Fruit fly (Drosophila melanogaster): Measurements from ENCODE around the gene alpha-Est9.

The alpha-Est9 gene

DNA sequence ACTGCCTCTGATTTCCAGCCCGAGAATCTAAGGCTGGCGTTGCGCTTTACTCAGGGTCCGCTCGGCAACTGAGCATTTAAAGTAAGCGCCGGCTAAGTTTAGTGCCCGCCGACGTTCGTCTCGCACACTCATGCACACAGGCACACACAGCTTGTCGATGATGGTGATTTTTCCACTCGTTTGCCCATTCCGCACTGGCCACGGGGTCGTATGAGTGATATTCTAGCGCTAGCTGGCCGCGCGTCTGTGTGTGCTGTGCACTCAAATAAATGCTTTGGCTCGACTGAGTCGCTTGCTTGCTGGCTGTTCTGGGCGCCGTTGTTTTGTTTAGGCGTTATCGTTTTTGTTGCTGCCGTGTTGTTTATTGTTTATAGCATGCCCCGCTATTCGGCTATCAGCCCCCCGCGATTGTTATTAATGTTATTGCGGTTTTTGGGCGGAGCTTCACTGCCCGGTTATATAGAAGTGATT is 10.7 kb upstream of the alpha-Est9 start, which contains the start of gene alpha-Est8:
Gene alpha-Est8 (minus strand): TSS at position 72 of the 471 bp plus-strand sequence.
- TF ChIP-seq CG8478 (optimal IDR thresholded peaks at IDR 0.05) (no peak), CTCF (optimal IDR thresholded peaks at IDR 0.05) (no peak)

DNA sequence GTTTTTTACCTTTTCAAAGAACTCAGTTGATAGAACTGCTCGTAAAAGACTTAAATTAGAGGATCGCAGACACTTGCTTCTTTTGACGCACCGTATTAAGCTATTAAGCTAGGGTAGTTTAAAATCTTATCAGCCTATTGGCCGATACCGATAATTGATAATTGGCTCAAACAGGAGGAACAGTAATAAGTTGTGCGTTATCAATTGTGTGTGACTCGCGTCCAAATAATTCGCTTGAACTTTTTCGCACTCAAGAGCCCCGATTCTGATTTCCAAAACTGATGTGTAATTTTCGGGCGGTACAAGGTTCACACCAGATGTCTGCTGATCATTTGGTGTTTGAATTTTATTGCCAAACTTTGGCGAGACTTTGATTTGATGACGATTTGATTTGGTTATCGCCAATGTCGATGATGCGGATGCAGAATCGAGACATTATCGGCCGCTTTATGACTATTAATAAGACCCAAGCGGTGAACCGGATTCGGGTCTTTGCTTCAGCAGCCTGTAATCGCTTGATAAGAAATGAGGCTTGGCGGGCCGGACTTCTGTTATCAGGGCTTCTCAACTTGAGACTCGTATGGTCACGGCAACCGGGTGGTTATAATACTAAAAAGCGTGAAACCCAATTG is 9.4 kb upstream of the alpha-Est9 start:
- TF ChIP-seq CG8478 (optimal IDR thresholded peaks at IDR 0.05) (no peak), CTCF (optimal IDR thresholded peaks at IDR 0.05) (no peak)

DNA sequence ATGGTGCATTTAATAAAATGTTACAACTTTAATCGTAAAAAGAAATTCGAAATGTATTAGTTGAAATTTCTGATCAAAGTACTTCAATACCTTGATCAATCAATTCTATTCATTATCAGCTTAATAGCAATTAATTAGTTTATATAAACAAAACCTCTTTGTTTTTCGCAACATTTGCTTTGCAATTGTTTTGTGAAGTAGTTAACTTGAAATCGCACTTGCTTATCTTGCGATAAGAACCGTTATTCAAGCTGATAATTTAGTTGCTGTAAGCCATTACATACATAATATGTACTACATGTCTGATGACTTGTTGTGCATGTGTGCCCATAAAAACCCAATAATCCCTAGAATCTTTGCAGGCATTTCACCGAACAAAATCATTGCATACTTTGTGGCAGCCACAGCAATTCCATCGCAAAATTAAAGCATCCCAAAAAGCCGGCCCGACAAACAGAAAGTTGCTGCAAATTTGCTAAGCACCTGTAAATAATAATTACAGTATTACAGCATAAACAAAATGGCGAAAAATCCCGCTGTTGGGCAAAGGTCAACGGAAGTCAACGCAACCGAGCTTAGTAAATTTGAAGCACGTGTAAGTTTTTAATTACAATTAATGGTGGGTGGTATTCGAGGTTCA is 3.4 kb upstream of the alpha-Est9 start:
- no peak for TF ChIP-seq CG8478 (optimal IDR thresholded peaks at IDR 0.05)
- no peak for TF ChIP-seq CTCF (optimal IDR thresholded peaks at IDR 0.05)

DNA sequence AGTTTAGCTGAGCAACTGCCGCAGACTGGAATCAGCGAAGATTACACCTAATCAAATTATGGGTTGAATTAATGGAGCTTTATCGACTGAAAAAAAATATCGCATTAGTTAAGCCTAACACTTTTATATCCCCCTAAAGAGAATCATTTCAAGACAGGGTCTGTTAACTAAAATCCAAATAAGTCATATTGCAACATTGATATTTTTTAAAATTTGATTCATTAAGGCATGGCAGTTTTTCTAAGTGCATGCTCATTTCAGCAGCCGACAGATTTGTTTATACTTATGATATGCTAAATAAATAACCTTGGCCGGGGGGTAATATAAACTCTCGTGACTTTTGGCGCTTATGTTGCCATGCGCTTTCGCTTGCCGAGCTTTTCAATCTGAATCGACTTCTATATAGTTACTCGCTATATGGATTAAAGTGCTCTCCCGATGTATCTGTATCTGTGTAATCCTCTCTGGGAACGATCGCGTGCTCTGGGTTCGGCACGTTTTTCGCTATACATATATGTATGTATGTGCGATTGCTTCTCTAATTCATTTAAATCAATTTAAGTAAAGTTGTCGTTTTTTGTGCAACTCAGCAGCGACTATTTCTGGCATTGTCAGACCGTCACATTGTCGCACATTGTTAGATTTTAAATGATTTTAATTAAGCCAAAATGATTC is 1.6 kb upstream of the alpha-Est9 start:
- TF ChIP-seq CTCF (optimal IDR thresholded peaks at IDR 0.05) (no peak), CG8478 (optimal IDR thresholded peaks at IDR 0.05) (no peak)

DNA sequence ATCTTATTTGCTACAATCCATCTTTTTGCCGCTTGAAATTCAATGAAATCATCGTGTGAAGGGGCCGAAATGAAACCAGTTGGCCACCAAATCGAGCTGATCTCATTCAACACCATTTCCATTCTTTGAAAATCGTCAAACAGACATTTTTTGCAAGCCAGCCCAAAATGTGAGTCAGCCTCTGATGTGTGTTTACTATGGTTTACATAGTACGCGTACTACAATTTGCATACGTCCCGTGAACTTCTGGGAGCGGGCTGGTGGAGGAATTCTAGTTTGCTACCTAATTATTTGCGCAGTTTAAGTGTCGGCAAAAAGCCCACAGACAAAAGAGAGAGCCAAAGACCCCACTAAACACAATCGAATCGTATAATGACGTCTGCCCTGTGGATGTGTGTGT is 1.7 kb downstream of the alpha-Est9 start:
- no peak for TF ChIP-seq CTCF (optimal IDR thresholded peaks at IDR 0.05)
- no peak for TF ChIP-seq CG8478 (optimal IDR thresholded peaks at IDR 0.05)

DNA sequence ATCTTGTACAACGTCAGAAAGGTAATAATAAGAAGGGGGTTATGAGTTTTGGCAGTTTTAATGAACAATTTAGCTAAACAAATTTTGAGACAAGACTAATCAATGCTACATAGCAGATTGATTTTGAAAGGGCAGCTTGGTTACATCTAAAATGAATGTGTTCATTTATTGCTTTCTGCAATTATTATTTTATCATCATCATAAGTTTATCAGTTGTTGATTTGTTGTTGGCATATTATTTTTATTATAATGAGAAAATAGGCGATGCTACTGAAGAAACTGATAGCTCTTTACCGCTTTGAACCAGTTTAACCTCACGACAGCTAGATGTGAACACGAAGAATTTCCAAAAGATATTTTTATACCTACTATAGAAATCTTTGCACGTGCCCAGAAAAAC is 2.6 kb downstream of the alpha-Est9 start, which contains the start of gene Mics1:
Gene Mics1 (minus strand): TSS at position 101 of the 400 bp plus-strand sequence.
- no peak for TF ChIP-seq CG8478 (optimal IDR thresholded peaks at IDR 0.05)
- TF ChIP-seq CTCF (optimal IDR thresholded peaks at IDR 0.05), result no peak

DNA sequence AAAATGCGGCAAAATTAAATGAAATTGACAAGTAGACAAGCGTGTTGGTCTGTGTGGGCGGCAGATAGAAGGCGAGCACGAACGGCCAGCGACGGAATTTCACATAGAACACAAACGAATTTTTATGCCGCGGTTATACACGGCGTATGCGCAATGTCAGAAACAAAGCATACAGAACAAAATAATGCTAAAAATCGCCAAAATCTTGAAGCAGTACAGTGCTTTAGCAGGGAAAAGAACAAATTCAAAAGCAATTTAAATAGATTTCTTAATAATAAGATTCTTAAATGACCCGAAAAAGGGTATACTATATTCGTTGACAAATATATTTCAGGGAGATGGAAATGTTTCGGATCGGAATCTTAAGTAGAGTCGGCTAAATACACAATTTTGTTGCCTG is 4.4 kb downstream of the alpha-Est9 start:
- no peak for TF ChIP-seq CTCF (optimal IDR thresholded peaks at IDR 0.05)
- no peak for TF ChIP-seq CG8478 (optimal IDR thresholded peaks at IDR 0.05)

DNA sequence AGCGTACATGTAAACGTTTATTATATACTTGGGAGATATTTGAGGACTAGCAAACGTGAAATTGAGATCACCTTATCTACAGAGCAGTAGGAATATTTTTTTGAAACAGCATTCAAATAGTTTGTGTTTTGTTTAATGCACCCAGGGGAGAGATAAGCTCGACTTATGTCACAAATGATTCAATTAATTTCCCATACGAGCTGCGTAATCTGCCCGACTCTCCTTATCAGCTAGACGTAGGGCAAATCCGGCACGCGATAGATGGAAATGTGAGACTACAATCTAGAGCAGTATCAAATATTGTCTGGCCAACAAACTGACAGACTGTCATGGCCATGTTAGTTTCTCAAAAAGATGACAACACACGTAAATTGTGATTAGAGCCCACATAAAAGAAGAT is 5.4 kb downstream of the alpha-Est9 start:
- TF ChIP-seq CTCF (optimal IDR thresholded peaks at IDR 0.05) (no peak), CG8478 (optimal IDR thresholded peaks at IDR 0.05) (no peak)

DNA sequence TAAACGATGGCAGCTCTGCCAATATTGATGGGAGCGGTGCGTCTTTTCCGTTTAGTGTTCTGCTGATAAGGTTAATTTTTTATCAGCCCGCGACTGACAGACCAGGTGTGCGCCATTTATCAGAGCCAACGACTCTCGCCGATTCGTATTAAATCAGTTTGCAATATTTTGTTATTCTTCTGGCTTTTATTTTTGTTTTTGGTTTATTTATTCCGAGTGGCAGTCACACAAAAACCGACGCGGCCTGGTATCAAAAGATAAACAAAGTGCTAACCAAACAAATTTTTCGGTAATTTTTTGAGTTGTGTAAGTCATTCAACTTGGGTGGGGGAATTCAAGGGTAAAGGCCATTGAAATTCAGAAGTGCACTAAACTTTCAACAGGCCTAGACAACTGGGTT is 7.4 kb downstream of the alpha-Est9 start:
- TF ChIP-seq CG8478 (optimal IDR thresholded peaks at IDR 0.05) (no peak), CTCF (optimal IDR thresholded peaks at IDR 0.05) (no peak)

DNA sequence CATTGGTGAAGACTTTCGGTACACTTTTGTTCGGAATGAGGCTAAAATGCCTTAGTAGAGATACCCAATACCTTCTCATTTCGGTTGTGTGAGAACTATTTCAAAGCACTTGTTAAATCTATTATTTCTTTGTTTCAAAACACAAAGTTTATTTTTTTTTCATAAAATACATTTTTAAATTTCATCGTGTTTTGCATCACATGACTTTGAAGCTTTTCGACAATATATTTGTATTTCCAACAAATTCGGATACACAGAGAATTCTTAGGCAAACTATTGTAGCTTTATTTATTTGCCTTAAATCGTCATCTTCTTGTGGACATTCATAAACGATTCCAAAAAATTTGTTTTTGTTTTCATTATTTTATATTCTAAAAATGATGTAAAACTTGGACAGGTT is 11.2 kb downstream of the alpha-Est9 start, which contains the start of gene alpha-Est10:
Gene alpha-Est10 (minus strand): TSS at position 101 of the 400 bp plus-strand sequence.
- TF ChIP-seq CTCF (optimal IDR thresholded peaks at IDR 0.05) (no peak), CG8478 (optimal IDR thresholded peaks at IDR 0.05) (no peak)

DNA sequence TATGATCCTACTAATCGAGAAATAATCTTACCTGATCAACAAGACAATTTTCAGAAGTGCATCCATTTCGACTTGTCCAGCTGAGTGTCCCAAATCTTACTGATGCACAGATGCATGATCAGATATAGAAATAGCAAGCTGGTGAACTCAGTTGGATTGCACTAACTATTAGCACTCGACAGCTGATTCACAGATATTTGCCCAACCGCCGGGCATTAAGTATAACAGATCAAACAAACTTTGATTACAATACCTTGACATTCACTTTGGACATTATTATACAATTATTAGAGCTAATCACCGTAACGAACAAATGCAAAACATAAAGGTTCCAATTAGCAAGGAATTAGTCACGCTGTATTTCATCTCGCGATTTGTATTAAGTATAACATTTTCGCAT is 11.7 kb downstream of the alpha-Est9 start, which contains the start of gene CG42656:
Gene CG42656 (minus strand): TSS at position 101 of the 400 bp plus-strand sequence.
- TF ChIP-seq CTCF (optimal IDR thresholded peaks at IDR 0.05), result no peak
- TF ChIP-seq CG8478 (optimal IDR thresholded peaks at IDR 0.05), result no peak

DNA sequence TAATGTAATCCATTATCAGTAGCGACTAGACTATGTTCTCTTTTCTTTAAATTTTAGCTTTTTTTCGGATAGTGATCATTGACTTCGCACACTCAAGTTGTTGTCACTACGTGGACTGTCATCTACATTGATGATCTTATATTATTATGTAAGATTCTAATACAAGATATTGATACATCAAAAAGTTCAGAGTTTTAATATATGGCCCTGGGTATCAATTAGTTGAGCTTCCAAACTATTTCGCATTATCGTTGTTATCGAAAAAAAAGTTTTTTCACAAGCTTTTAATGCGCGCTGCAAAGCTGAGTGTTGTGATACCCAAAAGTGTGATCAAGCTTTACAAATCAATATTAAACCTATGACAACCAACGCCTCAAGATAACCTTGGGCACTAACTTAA is 12.8 kb downstream of the alpha-Est9 start:
- TF ChIP-seq CTCF (optimal IDR thresholded peaks at IDR 0.05) (no peak), CG8478 (optimal IDR thresholded peaks at IDR 0.05) (no peak)

DNA sequence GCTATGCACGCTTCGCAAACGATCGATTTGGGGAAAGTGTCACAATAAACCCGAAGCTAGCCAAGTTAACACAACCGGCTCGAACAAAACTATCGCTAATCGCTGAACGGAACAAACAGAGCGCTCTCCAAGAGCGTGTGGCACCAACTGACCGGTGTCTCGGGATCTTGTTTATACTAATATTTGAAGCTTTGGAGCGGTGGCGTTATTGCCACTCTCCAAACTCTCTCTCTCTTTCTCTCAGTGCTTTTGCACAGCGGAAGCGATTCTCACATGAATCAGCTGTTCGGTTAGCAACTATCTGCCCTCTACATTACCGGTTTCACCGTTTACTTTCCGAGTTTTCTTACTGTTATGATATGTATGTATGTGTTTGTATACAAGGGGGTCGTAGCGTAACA is 13.4 kb downstream of the alpha-Est9 start:
- no peak for TF ChIP-seq CG8478 (optimal IDR thresholded peaks at IDR 0.05)
- TF ChIP-seq CTCF (optimal IDR thresholded peaks at IDR 0.05), result no peak

DNA sequence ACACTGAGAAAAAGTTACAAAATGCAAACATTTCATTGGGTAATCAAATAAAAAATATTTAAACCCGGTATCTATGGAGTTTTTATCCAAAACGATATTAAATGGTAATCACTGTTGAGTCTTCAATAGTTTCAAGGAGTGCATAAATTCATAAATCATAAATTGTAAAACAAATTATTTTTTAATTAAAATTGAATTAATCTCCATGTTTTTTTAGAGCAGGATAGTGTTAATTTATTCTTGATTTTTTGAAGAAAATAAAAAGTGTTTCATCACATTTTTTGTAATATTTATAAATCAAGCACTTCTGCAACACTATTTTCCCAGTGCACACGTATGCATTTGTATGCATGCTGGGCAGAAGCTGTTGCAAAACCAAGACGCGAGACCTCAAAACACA is 14.0 kb downstream of the alpha-Est9 start:
- TF ChIP-seq CG8478 (optimal IDR thresholded peaks at IDR 0.05) (no peak), CTCF (optimal IDR thresholded peaks at IDR 0.05) (no peak)

DNA sequence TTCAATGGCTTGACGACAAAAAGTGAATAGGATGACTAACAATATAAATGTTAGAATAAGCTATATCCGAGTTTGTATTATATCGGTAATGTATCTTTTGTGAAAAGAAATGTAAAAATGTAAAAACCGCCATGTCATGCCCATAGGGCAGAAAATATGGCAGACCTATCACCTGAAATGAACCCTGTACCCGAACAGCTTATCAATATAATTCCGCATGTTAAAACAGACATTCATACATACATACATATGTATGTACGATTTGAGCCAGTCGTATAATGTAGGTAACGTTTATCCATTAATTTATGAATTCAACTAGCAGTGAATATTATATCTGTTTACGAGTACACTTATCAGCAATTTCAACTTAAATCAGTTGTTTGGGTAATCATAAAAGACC is 15.0 kb downstream of the alpha-Est9 start:
- TF ChIP-seq CTCF (optimal IDR thresholded peaks at IDR 0.05), result no peak
- TF ChIP-seq CG8478 (optimal IDR thresholded peaks at IDR 0.05), result no peak

DNA sequence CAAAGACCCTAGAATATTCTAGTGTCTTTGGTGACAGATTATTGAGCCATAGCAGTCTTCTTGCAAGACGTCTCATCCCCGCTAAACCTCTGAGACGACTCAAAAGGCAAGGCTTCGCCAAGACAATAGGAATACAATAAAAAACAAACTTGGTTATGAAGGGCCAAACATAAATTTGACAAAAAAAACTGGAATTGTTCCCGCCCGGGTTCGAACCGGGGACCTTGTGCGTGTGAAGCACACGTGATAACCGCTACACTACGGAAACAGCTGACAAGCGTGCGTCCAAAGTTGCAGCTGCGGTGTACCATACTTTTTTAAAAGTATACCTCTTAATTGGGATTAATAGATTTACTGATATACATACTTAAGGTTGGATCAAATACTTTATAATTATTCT is 29.2 kb downstream of the alpha-Est9 start:
- TF ChIP-seq CTCF (optimal IDR thresholded peaks at IDR 0.05) (no peak), CG8478 (optimal IDR thresholded peaks at IDR 0.05) (no peak)
